Fruit fly (Drosophila melanogaster) whole organism, embryonic: ENCODE results near the gene Idh3g.

ENCODE experiments used
- ATbp ChIP-seq: fragments of 200-800 bp; sonication (Bioruptor generic); optimal IDR thresholded peaks from 2 replicates; lab custom pipeline; 2017; ENCODE audit warnings: missing biosample characterization, mild to moderate bottlenecking, missing genetic modification characterization, missing genetic modification reagents
- Antp ChIP-seq: fragments of 200-800 bp; sonication (Bioruptor generic); optimal IDR thresholded peaks from 3 replicates; lab custom pipeline; 2016; ENCODE audit warnings: missing biosample characterization, missing genetic modification characterization
- CG10979 ChIP-seq: fragments of 200-800 bp; sonication (Bioruptor generic); optimal IDR thresholded peaks from 2 replicates; lab custom pipeline; 2018; ENCODE audit warnings: missing biosample characterization, mild to moderate bottlenecking, missing genetic modification characterization, moderate library complexity
- CG11247 ChIP-seq: fragments of 200-800 bp; sonication (Bioruptor generic); IDR thresholded peaks from 2 replicates; pipeline ENCODE4 v1.3.6; 2022; ENCODE audit warnings: missing biosample characterization, missing genetic modification characterization
- CG11456 ChIP-seq: fragments of 200-800 bp; sonication (Bioruptor generic); IDR thresholded peaks from 3 replicates; pipeline ENCODE4 v1.3.6; 2022; ENCODE audit warnings: missing biosample characterization, missing genetic modification characterization
- CG11695 ChIP-seq: fragments of 200-800 bp; sonication (Bioruptor generic); IDR thresholded peaks from 3 replicates; pipeline ENCODE4 v1.3.6; 2022; ENCODE audit warnings: missing biosample characterization, missing genetic modification characterization
- CG13287 ChIP-seq: fragments of 200-800 bp; sonication (Bioruptor generic); IDR thresholded peaks from 2 replicates; pipeline ENCODE4 v1.3.6; 2022; ENCODE audit warnings: missing biosample characterization, missing genetic modification characterization; ENCODE audit not compliant: partially characterized antibody
- CG14014 ChIP-seq: fragments of 200-800 bp; sonication (Bioruptor generic); IDR thresholded peaks from 2 replicates; pipeline ENCODE4 v1.3.6; 2022; ENCODE audit warnings: missing biosample characterization, missing genetic modification characterization
- CG15479 ChIP-seq: fragments of 200-800 bp; sonication (Bioruptor generic); optimal IDR thresholded peaks from 3 replicates; lab custom pipeline; 2019; ENCODE audit warnings: missing biosample characterization, mild to moderate bottlenecking, missing genetic modification characterization, moderate library complexity
- CG15696 ChIP-seq: fragments of 200-800 bp; sonication (Bioruptor generic); optimal IDR thresholded peaks from 2 replicates; lab custom pipeline; 2019; ENCODE audit warnings: missing biosample characterization, mild to moderate bottlenecking, missing genetic modification characterization, moderate library complexity
- CG18262 ChIP-seq: fragments of 200-800 bp; optimal IDR thresholded peaks from 3 replicates; lab custom pipeline; 2019; ENCODE audit warnings: missing biosample characterization, mild to moderate bottlenecking, missing genetic modification characterization, moderate library complexity
- CG2120 ChIP-seq: fragments of 200-800 bp; sonication (Bioruptor generic); optimal IDR thresholded peaks from 3 replicates; lab custom pipeline; 2016; ENCODE audit warnings: missing biosample characterization, missing genetic modification characterization
- CG3281 ChIP-seq: fragments of 200-800 bp; sonication (Bioruptor generic); optimal IDR thresholded peaks from 3 replicates; lab custom pipeline; 2017; ENCODE audit warnings: missing biosample characterization, mild to moderate bottlenecking, missing genetic modification characterization
- CG34422 ChIP-seq: fragments of 200-800 bp; sonication (Bioruptor generic); IDR thresholded peaks from 3 replicates; pipeline ENCODE4 v1.3.6; 2022; ENCODE audit warnings: missing biosample characterization, missing genetic modification characterization
- CG5953 ChIP-seq: fragments of 200-800 bp; sonication (Bioruptor generic); IDR thresholded peaks from 2 replicates; pipeline ENCODE4 v1.3.6; 2022; ENCODE audit warnings: missing biosample characterization, missing genetic modification characterization
- CG6654 ChIP-seq: fragments of 200-800 bp; sonication (Bioruptor generic); optimal IDR thresholded peaks from 2 replicates; lab custom pipeline; 2017; ENCODE audit warnings: missing biosample characterization, mild to moderate bottlenecking, missing genetic modification characterization
- CG6791 ChIP-seq: fragments of 200-800 bp; sonication (Bioruptor generic); IDR thresholded peaks from 3 replicates; pipeline ENCODE4 v1.3.6; 2022; ENCODE audit warnings: missing biosample characterization, missing genetic modification characterization; ENCODE audit not compliant: partially characterized antibody
- CG6813 ChIP-seq: fragments of 200-800 bp; sonication (Bioruptor generic); optimal IDR thresholded peaks from 2 replicates; lab custom pipeline; 2017; ENCODE audit warnings: missing biosample characterization, missing genetic modification characterization, mild to moderate bottlenecking, moderate library complexity, missing genetic modification reagents
- CG7786 ChIP-seq: fragments of 200-800 bp; sonication (Bioruptor generic); optimal IDR thresholded peaks from 2 replicates; lab custom pipeline; 2016; ENCODE audit warnings: missing biosample characterization, missing genetic modification characterization
- CG7987 ChIP-seq: fragments of 200-800 bp; sonication (Bioruptor generic); optimal IDR thresholded peaks from 2 replicates; lab custom pipeline; 2018; ENCODE audit warnings: missing biosample characterization, mild to moderate bottlenecking, missing genetic modification characterization, moderate library complexity
- CG8290 ChIP-seq, 3 experiments: fragments of 200-800 bp; sonication (Bioruptor generic); optimal IDR thresholded peaks; 2 replicates each; lab custom pipeline; 2016 to 2019; ENCODE audit warnings: missing biosample characterization in 3 of 3, missing genetic modification characterization in 3 of 3, mild to moderate bottlenecking in 2 of 3, moderate library complexity in 1 of 3
- CG8388 ChIP-seq: fragments of 200-800 bp; sonication (Bioruptor generic); optimal IDR thresholded peaks from 2 replicates; lab custom pipeline; 2019; ENCODE audit warnings: missing biosample characterization, mild to moderate bottlenecking, missing genetic modification characterization, moderate library complexity
- CG9215 ChIP-seq: fragments of 200-800 bp; sonication (Bioruptor generic); IDR thresholded peaks from 2 replicates; pipeline ENCODE4 v1.3.6; 2022; ENCODE audit warnings: missing biosample characterization, missing genetic modification characterization
- CG9817 ChIP-seq: fragments of 200-800 bp; sonication (Bioruptor generic); optimal IDR thresholded peaks from 2 replicates; lab custom pipeline; 2018; ENCODE audit warnings: missing biosample characterization, mild to moderate bottlenecking, missing genetic modification characterization, moderate library complexity
- D19B ChIP-seq: fragments of 200-800 bp; sonication (Bioruptor generic); optimal IDR thresholded peaks from 2 replicates; lab custom pipeline; 2017; ENCODE audit warnings: missing biosample characterization, mild to moderate bottlenecking, missing genetic modification characterization
- Doc3 ChIP-seq: fragments of 200-800 bp; sonication (Bioruptor generic); IDR thresholded peaks from 3 replicates; pipeline ENCODE4 v1.3.6; 2022; ENCODE audit warnings: missing biosample characterization, missing genetic modification characterization; ENCODE audit not compliant: partially characterized antibody
- Drgx ChIP-seq: fragments of 200-800 bp; sonication (Bioruptor generic); IDR thresholded peaks from 2 replicates; pipeline ENCODE4 v1.3.6; 2022; ENCODE audit warnings: missing biosample characterization, missing genetic modification characterization
- Elba2 ChIP-seq: fragments of 200-800 bp; sonication (Bioruptor generic); optimal IDR thresholded peaks from 3 replicates; lab custom pipeline; 2016; ENCODE audit warnings: missing biosample characterization, missing genetic modification characterization
- GATAe ChIP-seq: fragments of 200-800 bp; sonication (Bioruptor generic); conservative IDR thresholded peaks from 2 replicates; pipeline ENCODE4 v1.3.6; 2022; ENCODE audit warnings: missing biosample characterization, missing genetic modification characterization
- HLH54F ChIP-seq: fragments of 200-800 bp; sonication (Bioruptor generic); optimal IDR thresholded peaks from 3 replicates; lab custom pipeline; 2016; ENCODE audit warnings: missing biosample characterization, missing genetic modification characterization
- Kr ChIP-seq: fragments of 200-800 bp; sonication (Bioruptor generic); optimal IDR thresholded peaks from 2 replicates; lab custom pipeline; 2017; ENCODE audit warnings: missing biosample characterization, mild to moderate bottlenecking, missing genetic modification characterization
- Six4 ChIP-seq: fragments of 200-800 bp; sonication (Bioruptor generic); optimal IDR thresholded peaks from 2 replicates; lab custom pipeline; 2016; ENCODE audit warnings: missing biosample characterization, missing genetic modification characterization
- TFAM ChIP-seq: fragments of 200-800 bp; sonication (Bioruptor generic); optimal IDR thresholded peaks from 2 replicates; lab custom pipeline; 2017; ENCODE audit warnings: missing biosample characterization, missing genetic modification characterization, inconsistent platforms
- aop ChIP-seq: fragments of 200-800 bp; sonication (Bioruptor generic); IDR thresholded peaks from 2 replicates; pipeline ENCODE4 v1.3.6; 2022; ENCODE audit warnings: missing biosample characterization, missing genetic modification characterization
- ash1 ChIP-seq: fragments of 200-800 bp; sonication (Bioruptor generic); optimal IDR thresholded peaks from 2 replicates; lab custom pipeline; 2018; ENCODE audit warnings: missing biosample characterization, mild to moderate bottlenecking, missing genetic modification characterization
- caup ChIP-seq: fragments of 200-800 bp; sonication (Bioruptor generic); optimal IDR thresholded peaks from 3 replicates; lab custom pipeline; 2017; ENCODE audit warnings: missing biosample characterization, mild to moderate bottlenecking, missing genetic modification characterization, moderate library complexity; ENCODE audit not compliant: severe bottlenecking
- da ChIP-seq: fragments of 200-800 bp; sonication (Bioruptor generic); optimal IDR thresholded peaks from 2 replicates; lab custom pipeline; 2016; ENCODE audit warnings: missing biosample characterization, missing genetic modification characterization
- dati ChIP-seq: fragments of 200-800 bp; sonication (Bioruptor generic); IDR thresholded peaks from 2 replicates; pipeline ENCODE4 v1.3.6; 2022; ENCODE audit warnings: missing biosample characterization, missing genetic modification characterization
- dm ChIP-seq: fragments of 200-800 bp; sonication (Bioruptor generic); optimal IDR thresholded peaks from 3 replicates; lab custom pipeline; 2016; ENCODE audit warnings: missing biosample characterization, missing genetic modification characterization
- dmrt11E ChIP-seq: fragments of 200-800 bp; sonication (Bioruptor generic); optimal IDR thresholded peaks from 3 replicates; lab custom pipeline; 2018; ENCODE audit warnings: missing biosample characterization, mild to moderate bottlenecking, missing genetic modification characterization, moderate library complexity
- exex ChIP-seq: fragments of 200-800 bp; sonication (Bioruptor generic); optimal IDR thresholded peaks from 4 replicates; lab custom pipeline; 2018; ENCODE audit warnings: missing biosample characterization, mild to moderate bottlenecking, missing genetic modification characterization, moderate library complexity
- kah ChIP-seq: fragments of 200-800 bp; sonication (Bioruptor generic); optimal IDR thresholded peaks from 2 replicates; lab custom pipeline; 2018; ENCODE audit warnings: missing biosample characterization, mild to moderate bottlenecking, missing genetic modification characterization
- oc ChIP-seq: fragments of 200-800 bp; sonication (Bioruptor generic); optimal IDR thresholded peaks from 2 replicates; lab custom pipeline; 2018; ENCODE audit warnings: missing biosample characterization, mild to moderate bottlenecking, missing genetic modification characterization, moderate library complexity
- repo ChIP-seq: fragments of 200-800 bp; sonication (Bioruptor generic); optimal IDR thresholded peaks from 2 replicates; lab custom pipeline; 2016; ENCODE audit warnings: missing biosample characterization, missing genetic modification characterization
- sens ChIP-seq: fragments of 200-800 bp; sonication (Bioruptor generic); peaks from one replicate; lab custom pipeline; 2016; ENCODE audit warnings: missing biosample characterization, missing genetic modification characterization
- shn ChIP-seq: fragments of 200-800 bp; sonication (Bioruptor generic); optimal IDR thresholded peaks from 3 replicates; lab custom pipeline; 2016; ENCODE audit warnings: missing biosample characterization, missing genetic modification characterization
- tio ChIP-seq: fragments of 200-800 bp; sonication (Bioruptor generic); optimal IDR thresholded peaks from 2 replicates; lab custom pipeline; 2017; ENCODE audit warnings: missing biosample characterization, missing genetic modification characterization, inconsistent platforms
- twi ChIP-seq: fragments of 200-800 bp; optimal IDR thresholded peaks from 2 replicates; lab custom pipeline; 2019; ENCODE audit warnings: missing biosample characterization, mild to moderate bottlenecking, missing genetic modification characterization, moderate library complexity
- wor ChIP-seq: fragments of 200-800 bp; sonication (Bioruptor generic); IDR thresholded peaks from 2 replicates; pipeline ENCODE4 v1.3.6; 2022; ENCODE audit warnings: missing biosample characterization, missing genetic modification characterization

The Idh3g gene

dm6 chr3R:25637294-25638174, 43.1 kb upstream of the Idh3g start, which contains the start of gene jigr1 (continued):
- TF ChIP-seq CG14014 (GFP tag; lab: Robert Waterston, UW) = no peak
- TF ChIP-seq CG5953 (GFP tag; lab: Robert Waterston, UW) = no peak
- TF ChIP-seq CG13287 (GFP tag; lab: Robert Waterston, UW) = no peak
- no peak for TF ChIP-seq shn (GFP tag; lab: Kevin White, UChicago)
- no peak for TF ChIP-seq ash1 (GFP tag; lab: Kevin White, UChicago)
- no peak for TF ChIP-seq wor (GFP tag; lab: Robert Waterston, UW)
- TF ChIP-seq twi (tag; lab: Kevin White, UChicago) = peak; percentile 33
- TF ChIP-seq TFAM (GFP tag; lab: Kevin White, UChicago) = no peak
- TF ChIP-seq CG11247 (GFP tag; lab: Robert Waterston, UW) = no peak
- peak; percentile 90 for TF ChIP-seq CG15696 (tag; lab: Kevin White, UChicago)
- no peak for TF ChIP-seq aop (GFP tag; lab: Robert Waterston, UW)
- peak; percentile 68 for TF ChIP-seq Kr (GFP tag; lab: Kevin White, UChicago)
- TF ChIP-seq ATbp (GFP tag; lab: Kevin White, UChicago) = no peak
- no peak for TF ChIP-seq oc (tag; lab: Kevin White, UChicago)
- TF ChIP-seq HLH54F (GFP tag; lab: Kevin White, UChicago) = no peak
- no peak for TF ChIP-seq exex (tag; lab: Kevin White, UChicago)
- TF ChIP-seq CG2120 (GFP tag; lab: Kevin White, UChicago) = no peak
- TF ChIP-seq D19B (GFP tag; lab: Kevin White, UChicago) = peak; percentile 91
- peak; percentile 91 for TF ChIP-seq sens
- TF ChIP-seq CG9817 = no peak
- no peak for TF ChIP-seq CG6791
- TF ChIP-seq repo (GFP tag; lab: Kevin White, UChicago) = no peak
- TF ChIP-seq caup (GFP tag; lab: Kevin White, UChicago) = no peak
- no peak for TF ChIP-seq Doc3 (GFP tag; lab: Robert Waterston, UW)
- no peak for TF ChIP-seq CG6654 (GFP tag; lab: Kevin White, UChicago)
- TF ChIP-seq dmrt11E (tag; lab: Kevin White, UChicago) = peak; percentile 86
- TF ChIP-seq tio (GFP tag; lab: Kevin White, UChicago) = no peak
- TF ChIP-seq CG11695 (GFP tag; lab: Robert Waterston, UW) = 0 out of 3 replicates have a peak, but pooled peaks have one; percentile 34
- TF ChIP-seq CG8388 (GFP tag; lab: Kevin White, UChicago) = peak; percentile 37
- TF ChIP-seq CG7786 (GFP tag; lab: Kevin White, UChicago) = no peak
- no peak for TF ChIP-seq CG34422 (GFP tag; lab: Robert Waterston, UW)
- TF ChIP-seq CG6813 (GFP tag; lab: Kevin White, UChicago) = peak; percentile 52
- TF ChIP-seq CG15479 (GFP tag; lab: Kevin White, UChicago) = peak; percentile 67
- no peak for TF ChIP-seq da (GFP tag; lab: Kevin White, UChicago)
- no peak for TF ChIP-seq Elba2 (GFP tag; lab: Kevin White, UChicago)
- peak; percentile 77 for TF ChIP-seq CG18262
- no peak for TF ChIP-seq Six4
- TF ChIP-seq dati (GFP tag; lab: Robert Waterston, UW) = no peak
- TF ChIP-seq CG8290 (GFP tag; optimal IDR thresholded peaks at IDR 0.05; lab: Kevin White, UChicago) = peak; percentile 6
- TF ChIP-seq CG8290 (tag; optimal IDR thresholded peaks at IDR 0.05; lab: Kevin White, UChicago) = peak in 1 of 2 experiments; percentile 44
- peak; percentile 77 for TF ChIP-seq CG10979 (tag; lab: Kevin White, UChicago)
- no peak for TF ChIP-seq Antp (GFP tag; lab: Kevin White, UChicago)
- TF ChIP-seq CG9215 (GFP tag; lab: Robert Waterston, UW) = no peak
- TF ChIP-seq dm (GFP tag; lab: Kevin White, UChicago) = no peak
- TF ChIP-seq CG11456 = no peak
- TF ChIP-seq Drgx (GFP tag; lab: Robert Waterston, UW) = no peak
- TF ChIP-seq GATAe (GFP tag; lab: Robert Waterston, UW) = no peak
- no peak for TF ChIP-seq CG3281
- no peak for TF ChIP-seq CG7987
- TF ChIP-seq kah (GFP tag; lab: Kevin White, UChicago) = no peak
